Worm (Caenorhabditis elegans) whole organism, L1 larva: ENCODE measurements around the gene ubc-19.

Source experiments
- aha-1 ChIP-seq: fragments of 150-350 bp; optimal IDR thresholded peaks from 2 replicates; lab custom pipeline; 2014; ENCODE audit warnings: missing biosample characterization, missing genetic modification characterization
- alr-1 ChIP-seq: fragments of 200-800 bp; sonication (Bioruptor generic); optimal IDR thresholded peaks from 2 replicates; lab custom pipeline; 2018; ENCODE audit warnings: borderline replicate concordance, mild to moderate bottlenecking, missing genetic modification characterization, missing compliant biosample characterization
- aly-2 ChIP-seq: fragments of 150-350 bp; optimal IDR thresholded peaks from 2 replicates; lab custom pipeline; 2014; ENCODE audit warnings: missing biosample characterization, missing genetic modification characterization
- ama-1 ChIP-seq: fragments of 150-350 bp; optimal IDR thresholded peaks from 2 replicates; lab custom pipeline; 2014
- dpl-1 ChIP-seq, 3 experiments: fragments of 150-350 bp in 2 of 3; sonication (generic microtip) in 1 of 3; optimal IDR thresholded peaks; 2 replicates each; lab custom pipeline; 2014 to 2017; ENCODE audit warnings: missing biosample characterization in 3 of 3, missing genetic modification characterization in 3 of 3, missing genetic modification reagents in 3 of 3
- lsy-2 ChIP-seq, 2 experiments: fragments of 150-350 bp; optimal IDR thresholded peaks; 2 replicates each; lab custom pipeline; 2014; ENCODE audit warnings: missing biosample characterization in 2 of 2, missing genetic modification characterization in 2 of 2
- nhr-11 ChIP-seq: fragments of 150-350 bp; optimal IDR thresholded peaks from 2 replicates; lab custom pipeline; 2014; ENCODE audit warnings: missing biosample characterization, missing genetic modification characterization
- nhr-12 ChIP-seq: sonication (generic microtip); optimal IDR thresholded peaks from 2 replicates; lab custom pipeline; 2017; ENCODE audit warnings: missing biosample characterization, missing genetic modification characterization
- nhr-90 ChIP-seq: sonication (generic microtip); optimal IDR thresholded peaks from 2 replicates; lab custom pipeline; 2016; ENCODE audit warnings: mild to moderate bottlenecking, missing genetic modification characterization, missing compliant biosample characterization; ENCODE audit not compliant: poor library complexity
- pax-3 ChIP-seq: fragments of 200-800 bp; sonication (Bioruptor generic); optimal IDR thresholded peaks from 2 replicates; lab custom pipeline; 2018; ENCODE audit warnings: mild to moderate bottlenecking, missing genetic modification characterization, moderate library complexity, missing compliant biosample characterization
- pqm-1 ChIP-seq: sonication (generic microtip); optimal IDR thresholded peaks from 3 replicates; lab custom pipeline; 2017; ENCODE audit warnings: missing biosample characterization, missing genetic modification characterization
- skn-1 ChIP-seq: fragments of 150-350 bp; optimal IDR thresholded peaks from 2 replicates; lab custom pipeline; 2014; ENCODE audit warnings: missing biosample characterization, missing genetic modification characterization
- xbp-1 ChIP-seq: sonication (generic microtip); optimal IDR thresholded peaks from 2 replicates; lab custom pipeline; 2016; ENCODE audit warnings: missing genetic modification characterization, missing compliant biosample characterization

DNA sequence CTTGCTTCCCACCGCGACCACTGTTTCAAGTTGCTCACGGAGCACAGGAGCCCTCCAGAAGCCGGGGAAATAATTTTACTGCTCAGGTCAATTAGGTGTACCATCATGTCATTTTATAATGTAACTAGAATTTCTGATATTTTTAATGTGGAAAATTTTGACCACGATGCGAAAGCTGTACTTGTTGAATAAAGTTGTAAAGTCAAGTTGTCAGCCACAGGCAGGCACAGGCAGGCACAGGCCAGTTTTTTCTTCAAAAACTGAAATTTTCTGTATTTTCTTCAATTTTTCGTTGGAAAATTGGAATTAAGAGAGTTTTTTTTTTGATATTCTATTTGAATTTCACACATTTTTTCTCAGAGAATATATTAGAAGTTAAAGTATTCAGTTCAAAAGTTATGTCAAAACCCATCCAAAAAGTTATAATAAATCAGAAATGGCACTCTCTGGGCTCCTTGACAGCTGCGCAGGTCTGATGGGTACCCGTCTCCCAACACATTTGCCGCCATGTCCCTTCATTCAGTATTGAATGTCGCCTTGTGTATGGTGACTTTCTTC, 16.6 kb upstream of the ubc-19 start, which contains the start of gene Y17D7C.1:
- TF ChIP-seq lsy-2 (tag; optimal IDR thresholded peaks at IDR 0.05; lab: Kevin White, UChicago) (no peak), aly-2 (tag; lab: Kevin White, UChicago) (no peak), pqm-1 (tag; lab: Kevin White, UChicago) (no peak), nhr-12 (tag; lab: Kevin White, UChicago) (no peak), nhr-90 (no peak), dpl-1 (GFP tag; optimal IDR thresholded peaks at IDR 0.05; lab: Kevin White, UChicago) (no peak), ama-1 (lab: Kevin White, UChicago) (no peak), aha-1 (no peak), xbp-1 (tag; lab: Kevin White, UChicago) (no peak), nhr-11 (no peak), skn-1 (tag; lab: Kevin White, UChicago) (no peak), pax-3 (tag; lab: Kevin White, UChicago) (no peak), alr-1 (tag; lab: Kevin White, UChicago) (no peak)
